Fruit fly (Drosophila melanogaster) whole organism, wandering third instar larva: ENCODE results near the gene CG9673.

ENCODE experiments used
- Abd-B ChIP-seq: fragments of >200 bp; optimal IDR thresholded peaks from 2 replicates; lab custom pipeline; 2017; ENCODE audit warnings: missing biosample characterization, missing genetic modification characterization
- CG9705 ChIP-seq: fragments of 200-800 bp; sonication (Bioruptor generic); optimal IDR thresholded peaks from 2 replicates; lab custom pipeline; 2018; ENCODE audit warnings: missing biosample characterization, mild to moderate bottlenecking, missing genetic modification characterization
- CrebA ChIP-seq: fragments of 200-800 bp; sonication (Bioruptor generic); optimal IDR thresholded peaks from 2 replicates; lab custom pipeline; 2016; ENCODE audit warnings: missing biosample characterization, mild to moderate bottlenecking, missing genetic modification characterization, borderline replicate concordance
- Dif ChIP-seq: fragments of 200-275, 200-300 bp; sonication (Bioruptor generic); optimal IDR thresholded peaks from 2 replicates; lab custom pipeline; 2018; ENCODE audit warnings: missing biosample characterization, missing genetic modification characterization; ENCODE audit not compliant: partially characterized antibody
- GATAd ChIP-seq: sonication (Bioruptor generic); optimal IDR thresholded peaks from 2 replicates; lab custom pipeline; 2016; ENCODE audit warnings: missing biosample characterization, missing genetic modification characterization
- HLH106 ChIP-seq: fragments of 200-800 bp; optimal IDR thresholded peaks from 3 replicates; lab custom pipeline; 2019; ENCODE audit warnings: missing biosample characterization, mild to moderate bottlenecking, missing genetic modification characterization, moderate library complexity
- Hnf4 ChIP-seq: fragments of 200-800 bp; sonication (Bioruptor generic); optimal IDR thresholded peaks from 2 replicates; lab custom pipeline; 2016; ENCODE audit warnings: missing biosample characterization, mild to moderate bottlenecking, missing genetic modification characterization
- Hr78 ChIP-seq: fragments of >200 bp; optimal IDR thresholded peaks from 2 replicates; lab custom pipeline; 2017; ENCODE audit warnings: missing biosample characterization, missing genetic modification characterization
- Hr83 ChIP-seq: fragments of 200-300 bp; sonication (Bioruptor generic); optimal IDR thresholded peaks from 2 replicates; lab custom pipeline; 2016; ENCODE audit warnings: missing biosample characterization, mild to moderate bottlenecking, missing genetic modification characterization, moderate library complexity; ENCODE audit not compliant: poor library complexity, severe bottlenecking
- Myc ChIP-seq: fragments of >200 bp; optimal IDR thresholded peaks from 2 replicates; lab custom pipeline; 2017
- OdsH ChIP-seq: fragments of 200-800 bp; sonication (Bioruptor generic); optimal IDR thresholded peaks from 2 replicates; lab custom pipeline; 2016; ENCODE audit warnings: missing biosample characterization, mild to moderate bottlenecking, missing genetic modification characterization
- Rel ChIP-seq, 2 experiments: fragments of 200-800 bp; sonication (Bioruptor generic) in 1 of 2; optimal IDR thresholded peaks; 2 replicates in 1 of 2; 3 replicates in 1 of 2; lab custom pipeline; 2016 to 2019; ENCODE audit warnings: mild to moderate bottlenecking in 2 of 2, missing biosample characterization in 2 of 2, missing genetic modification characterization in 2 of 2, moderate library complexity in 1 of 2
- Sp1 ChIP-seq: fragments of 200-800 bp; sonication (Bioruptor generic); optimal IDR thresholded peaks from 3 replicates; lab custom pipeline; 2019; ENCODE audit warnings: missing biosample characterization, mild to moderate bottlenecking, missing genetic modification characterization, moderate library complexity
- Vsx2 ChIP-seq: fragments of 200-300, 225-300 bp; sonication (Bioruptor generic); optimal IDR thresholded peaks from 2 replicates; lab custom pipeline; 2018; ENCODE audit warnings: missing biosample characterization, missing genetic modification characterization; ENCODE audit not compliant: partially characterized antibody
- brk ChIP-seq: fragments of 200-800 bp; sonication (Bioruptor generic); optimal IDR thresholded peaks from 2 replicates; lab custom pipeline; 2016; ENCODE audit warnings: missing biosample characterization, mild to moderate bottlenecking, missing genetic modification characterization
- dmrt93B ChIP-seq: fragments of 200-800 bp; sonication (Bioruptor generic); optimal IDR thresholded peaks from 2 replicates; lab custom pipeline; 2018; ENCODE audit warnings: missing biosample characterization, mild to moderate bottlenecking, missing genetic modification characterization
- ey ChIP-seq: fragments of 200-800 bp; sonication (Bioruptor generic); optimal IDR thresholded peaks from 2 replicates; lab custom pipeline; 2016; ENCODE audit warnings: missing biosample characterization, missing genetic modification characterization
- foxo ChIP-seq, 2 experiments: fragments of 200-800 bp; sonication (Bioruptor generic); optimal IDR thresholded peaks; 2 replicates in 1 of 2; 3 replicates in 1 of 2; lab custom pipeline; 2016 to 2017; ENCODE audit warnings: missing biosample characterization in 2 of 2, missing genetic modification characterization in 2 of 2
- h ChIP-seq: fragments of 200-800 bp; sonication (Bioruptor generic); optimal IDR thresholded peaks from 3 replicates; lab custom pipeline; 2016; ENCODE audit warnings: missing biosample characterization, mild to moderate bottlenecking, missing genetic modification characterization
- jim ChIP-seq: fragments of 175-275, 200-325 bp; sonication (Bioruptor generic); optimal IDR thresholded peaks from 2 replicates; lab custom pipeline; 2016; ENCODE audit warnings: missing biosample characterization, mild to moderate bottlenecking, missing genetic modification characterization
- rgr ChIP-seq: fragments of 200-800 bp; sonication (Bioruptor generic); optimal IDR thresholded peaks from 3 replicates; lab custom pipeline; 2016; ENCODE audit warnings: missing biosample characterization, mild to moderate bottlenecking, missing genetic modification characterization
- sage ChIP-seq: fragments of 200-800 bp; sonication (Bioruptor generic); optimal IDR thresholded peaks from 2 replicates; lab custom pipeline; 2016; ENCODE audit warnings: missing biosample characterization, mild to moderate bottlenecking, missing genetic modification characterization
- sv ChIP-seq: fragments of 200-800 bp; sonication (Bioruptor generic); optimal IDR thresholded peaks from 3 replicates; lab custom pipeline; 2016; ENCODE audit warnings: missing biosample characterization, missing genetic modification characterization
- tai ChIP-seq: sonication (Bioruptor generic); optimal IDR thresholded peaks from 2 replicates; lab custom pipeline; 2016; ENCODE audit warnings: missing biosample characterization, missing genetic modification characterization
- usp ChIP-seq: fragments of >200 bp; optimal IDR thresholded peaks from 2 replicates; lab custom pipeline; 2017; ENCODE audit warnings: missing biosample characterization, missing genetic modification characterization
- woc ChIP-seq: sonication (Bioruptor generic); optimal IDR thresholded peaks from 2 replicates; lab custom pipeline; 2016; ENCODE audit warnings: missing biosample characterization, mild to moderate bottlenecking, missing genetic modification characterization

CG9673 gene

DNA sequence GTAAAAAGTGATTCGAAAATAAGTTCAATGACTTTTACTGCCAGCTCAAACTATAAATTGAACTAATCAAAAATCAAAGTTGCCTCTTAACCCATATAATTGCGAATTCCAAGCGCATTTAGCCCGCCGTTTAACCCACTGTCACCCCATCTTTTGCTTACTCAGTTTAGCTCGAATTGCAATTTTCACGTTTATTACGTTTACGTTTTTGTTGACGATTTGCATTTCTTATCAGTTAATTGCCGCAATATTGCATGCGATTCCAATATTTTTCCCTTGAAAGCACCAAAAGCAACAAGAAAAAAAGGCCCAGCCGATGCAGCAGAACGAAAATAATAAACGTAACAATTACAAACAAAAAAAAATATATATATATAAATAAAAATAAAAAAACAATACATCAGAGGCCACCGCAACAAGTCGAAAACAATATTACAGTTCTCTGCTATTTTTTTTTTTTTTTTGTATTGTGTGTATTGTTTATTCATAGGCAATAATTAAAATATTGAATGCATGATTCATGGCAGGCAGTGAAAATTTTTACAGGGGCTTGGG, 14.6 kb upstream of the CG9673 start:
- TF ChIP-seq brk: no peak
- no peak for TF ChIP-seq HLH106 (tag; lab: Kevin White, UChicago)
- TF ChIP-seq ey: no peak
- no peak for TF ChIP-seq GATAd
- TF ChIP-seq foxo (GFP tag; optimal IDR thresholded peaks at IDR 0.05; lab: Kevin White, UChicago): no peak
- TF ChIP-seq OdsH: no peak
- TF ChIP-seq rgr (GFP tag; lab: Kevin White, UChicago): no peak
- no peak for TF ChIP-seq Sp1
- no peak for TF ChIP-seq Hr83 (GFP tag; lab: Kevin White, UChicago)

DNA sequence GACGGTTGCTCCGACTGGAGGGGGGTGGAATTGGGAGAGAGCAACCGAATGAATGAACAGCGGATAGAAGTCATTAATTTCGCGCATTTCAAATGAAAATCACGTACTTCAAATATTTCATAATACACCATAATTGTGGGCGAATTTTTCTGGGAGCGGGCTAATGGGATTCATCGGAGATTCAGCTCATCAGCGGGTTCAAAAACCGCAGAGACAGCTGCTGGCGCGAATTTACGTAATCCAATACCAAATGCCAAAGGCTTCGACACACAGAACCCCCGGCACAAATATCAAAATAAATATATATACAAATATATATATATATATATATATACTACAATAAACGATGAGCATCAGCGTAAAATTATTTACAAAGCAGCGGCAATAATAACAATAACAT, 13.0 kb upstream of the CG9673 start:
- no peak for TF ChIP-seq h (GFP tag; lab: Kevin White, UChicago)
- no peak for TF ChIP-seq Rel (GFP tag; optimal IDR thresholded peaks at IDR 0.05; lab: Kevin White, UChicago)
- peak; percentile 58 for TF ChIP-seq Rel (tag; optimal IDR thresholded peaks at IDR 0.05; lab: Kevin White, UChicago)

DNA sequence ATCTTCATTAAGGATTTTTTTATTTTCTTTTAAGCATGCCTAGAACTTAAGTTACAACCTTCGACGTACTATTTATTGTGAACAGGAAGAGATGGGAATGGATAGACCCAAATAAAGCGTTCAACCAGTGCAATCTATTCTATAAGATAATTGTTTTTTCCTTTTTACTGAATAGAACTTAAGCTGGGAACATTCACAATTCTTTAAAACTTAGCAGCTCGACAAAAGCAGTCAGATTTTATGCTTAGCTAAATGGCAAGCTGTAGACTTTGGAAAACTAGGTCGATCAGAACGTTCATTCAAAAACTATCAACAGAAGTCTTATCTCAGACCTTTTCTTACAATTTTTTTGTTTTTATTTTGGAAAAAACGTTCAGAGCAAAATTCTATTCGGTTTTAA, 7.3 kb upstream of the CG9673 start, which contains the start of gene CG13008:
CG13008 (plus strand) TSS at position 301 of the 400 bp plus-strand sequence.
- TF ChIP-seq usp (GFP tag; lab: Kevin White, UChicago) (no peak), Rel (GFP tag; optimal IDR thresholded peaks at IDR 0.05; lab: Kevin White, UChicago) (no peak), Rel (tag; optimal IDR thresholded peaks at IDR 0.05; lab: Kevin White, UChicago) (no peak), foxo (GFP tag; optimal IDR thresholded peaks at IDR 0.05; lab: Kevin White, UChicago) (no peak), tai (no peak), sv (GFP tag; lab: Kevin White, UChicago) (no peak), h (GFP tag; lab: Kevin White, UChicago) (no peak), Hnf4 (GFP tag; lab: Kevin White, UChicago) (no peak), OdsH (no peak), Dif (no peak), brk (no peak), woc (no peak), Myc (lab: Kevin White, UChicago) (no peak), HLH106 (tag; lab: Kevin White, UChicago) (no peak), Sp1 (no peak), sage (GFP tag; lab: Kevin White, UChicago) (no peak), CrebA (no peak), Abd-B (GFP tag; lab: Kevin White, UChicago) (no peak), Vsx2 (GFP tag; lab: Kevin White, UChicago) (no peak), jim (no peak), dmrt93B (GFP tag; lab: Kevin White, UChicago) (no peak)

DNA sequence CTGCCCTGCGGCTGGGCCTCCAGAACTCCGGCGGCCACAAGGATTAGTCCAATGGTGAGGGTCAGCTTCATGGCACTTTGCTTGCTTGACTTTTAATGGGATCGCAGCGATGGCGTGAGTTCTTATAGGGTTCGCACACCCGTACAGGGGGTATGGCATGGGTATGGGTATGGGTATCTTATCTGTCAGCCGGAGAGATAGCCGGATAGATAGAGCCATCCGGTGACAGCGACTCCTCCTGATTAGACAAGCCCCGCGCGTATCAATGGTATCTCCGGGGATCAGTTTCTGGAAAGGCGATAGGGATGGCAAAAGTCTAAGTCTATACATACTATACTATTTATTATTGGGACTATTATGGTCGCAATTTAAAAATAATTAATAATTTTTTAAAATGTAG, 3.1 kb upstream of the CG9673 start, which contains the start of gene CG9672:
CG9672 (minus strand) TSS at position 101 of the 400 bp plus-strand sequence.
- TF ChIP-seq h (GFP tag; lab: Kevin White, UChicago) (peak; percentile 12), dmrt93B (GFP tag; lab: Kevin White, UChicago) (no peak)

DNA sequence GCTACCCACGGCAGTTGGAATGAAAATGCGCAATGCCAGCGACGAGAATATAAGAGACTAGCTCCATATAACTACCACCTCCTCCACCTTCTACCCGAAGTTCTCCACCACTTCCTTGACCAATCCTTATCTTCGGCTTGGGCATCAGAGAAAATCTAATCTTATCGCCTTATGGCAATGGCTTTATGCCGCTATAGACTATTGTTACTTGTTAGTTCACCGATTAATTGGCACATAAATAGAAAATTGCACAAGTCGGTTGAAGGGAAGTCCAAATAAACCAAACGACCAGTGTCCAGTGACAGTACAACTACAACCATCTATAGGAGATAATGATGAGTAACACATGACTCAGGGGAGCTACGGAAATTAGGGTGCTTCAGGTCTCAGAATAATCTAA, 1.7 kb downstream of the CG9673 start, which contains the start of gene sphe:
sphe (minus strand) TSS at position 32 of the 400 bp plus-strand sequence.
- no peak for TF ChIP-seq sage (GFP tag; lab: Kevin White, UChicago)
- no peak for TF ChIP-seq Hr78
- no peak for TF ChIP-seq woc
- no peak for TF ChIP-seq foxo (GFP tag; optimal IDR thresholded peaks at IDR 0.05; lab: Kevin White, UChicago)
- TF ChIP-seq Myc (lab: Kevin White, UChicago): no peak
- TF ChIP-seq sv (GFP tag; lab: Kevin White, UChicago): no peak
- no peak for TF ChIP-seq CG9705 (GFP tag; lab: Kevin White, UChicago)
- TF ChIP-seq Hr83 (GFP tag; lab: Kevin White, UChicago): no peak
- TF ChIP-seq usp (GFP tag; lab: Kevin White, UChicago): no peak
- TF ChIP-seq h (GFP tag; lab: Kevin White, UChicago): no peak
- no peak for TF ChIP-seq OdsH
- TF ChIP-seq, all 38 proteins: peak for 0

DNA sequence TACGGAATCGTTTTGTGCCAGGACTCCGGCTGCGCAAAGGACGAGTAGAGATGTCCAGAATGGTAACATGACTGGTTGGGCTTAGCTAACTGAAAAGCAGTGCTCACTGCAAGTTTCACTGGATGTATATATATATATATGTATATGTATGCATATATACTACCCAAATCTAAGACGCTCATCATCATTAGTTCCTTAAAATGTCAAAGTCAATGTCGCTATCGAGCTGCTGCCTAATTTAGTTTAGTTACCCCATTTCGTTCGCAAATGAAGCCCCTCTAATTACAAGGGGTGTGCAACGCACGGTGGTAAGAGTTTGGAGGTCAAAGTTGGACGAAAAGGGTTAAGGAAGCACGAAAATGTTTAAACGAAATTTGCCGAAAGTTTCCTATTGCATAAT, 3.6 kb downstream of the CG9673 start, which contains the start of gene CG9676:
CG9676 (minus strand) TSS at position 101 of the 400 bp plus-strand sequence.
- no peak for TF ChIP-seq foxo (GFP tag; optimal IDR thresholded peaks at IDR 0.05; lab: Kevin White, UChicago)
- TF ChIP-seq GATAd: no peak
- TF ChIP-seq h (GFP tag; lab: Kevin White, UChicago): no peak
- no peak for TF ChIP-seq Vsx2 (GFP tag; lab: Kevin White, UChicago)
- no peak for TF ChIP-seq sage (GFP tag; lab: Kevin White, UChicago)
- TF ChIP-seq dmrt93B (GFP tag; lab: Kevin White, UChicago): no peak
- TF ChIP-seq jim: no peak
- no peak for TF ChIP-seq Hnf4 (GFP tag; lab: Kevin White, UChicago)
- no peak for TF ChIP-seq sv (GFP tag; lab: Kevin White, UChicago)
- no peak for TF ChIP-seq ey
- no peak for TF ChIP-seq usp (GFP tag; lab: Kevin White, UChicago)
